Worm (Caenorhabditis elegans) whole organism, L1 larva: Measurements from ENCODE around the gene clec-228.

Experiments
- F16B12.6 ChIP-seq: fragments of 150-350 bp; optimal IDR thresholded peaks from 2 replicates; lab custom pipeline; 2014; ENCODE audit warnings: missing biosample characterization, missing genetic modification characterization
- Y116A8C.19 ChIP-seq: sonication (generic microtip); optimal IDR thresholded peaks from 2 replicates; lab custom pipeline; 2016; ENCODE audit warnings: missing compliant biosample characterization, missing genetic modification characterization, borderline replicate concordance
- ceh-63 ChIP-seq: fragments of 200-800 bp; sonication (Bioruptor generic); optimal IDR thresholded peaks from 2 replicates; lab custom pipeline; 2018; ENCODE audit warnings: mild to moderate bottlenecking, missing genetic modification characterization, missing compliant biosample characterization
- ceh-8 ChIP-seq: fragments of 200-800 bp; sonication (Bioruptor generic); optimal IDR thresholded peaks from 2 replicates; lab custom pipeline; 2018; ENCODE audit warnings: mild to moderate bottlenecking, missing genetic modification characterization, moderate library complexity, missing compliant biosample characterization
- ceh-88 ChIP-seq: fragments of 200-800 bp; sonication (Bioruptor generic); IDR thresholded peaks from 2 replicates; pipeline ENCODE4 v1.3.6; 2022; ENCODE audit warnings: missing genetic modification characterization, missing compliant biosample characterization
- dpl-1 ChIP-seq, 3 experiments: fragments of 150-350 bp in 2 of 3; sonication (generic microtip) in 1 of 3; optimal IDR thresholded peaks; 2 replicates each; lab custom pipeline; 2014 to 2017; ENCODE audit warnings: missing biosample characterization in 3 of 3, missing genetic modification characterization in 3 of 3, missing genetic modification reagents in 3 of 3
- efl-1 ChIP-seq, 4 experiments: fragments of 150-350 bp; optimal IDR thresholded peaks in 3 of 4; peaks in 1 of 4; 1 replicate in 1 of 4; 2 replicates in 3 of 4; lab custom pipeline; 2014; ENCODE audit warnings: missing biosample characterization in 2 of 4, missing genetic modification characterization in 2 of 4, missing genetic modification reagents in 2 of 4
- efl-3 ChIP-seq: fragments of 200-800 bp; sonication (Bioruptor generic); optimal IDR thresholded peaks from 2 replicates; lab custom pipeline; 2018; ENCODE audit warnings: mild to moderate bottlenecking, missing genetic modification characterization, missing compliant biosample characterization
- egl-13 ChIP-seq: sonication (generic microtip); optimal IDR thresholded peaks from 2 replicates; lab custom pipeline; 2016; ENCODE audit warnings: missing genotype, missing genetic modification reagents, missing genetic modification characterization, missing compliant biosample characterization
- egl-27 ChIP-seq, 2 experiments: fragments of 150-350 bp in 1 of 2; sonication (generic microtip); optimal IDR thresholded peaks; 3 replicates each; lab custom pipeline; 2017 to 2018; ENCODE audit warnings: missing biosample characterization in 2 of 2, missing genetic modification characterization in 2 of 2, missing genetic modification reagents in 2 of 2
- fkh-8 ChIP-seq: sonication (generic microtip); optimal IDR thresholded peaks from 2 replicates; lab custom pipeline; 2016; ENCODE audit warnings: mild to moderate bottlenecking, missing genetic modification characterization, missing compliant biosample characterization
- grh-1 ChIP-seq: fragments of 200-800 bp; sonication (Bioruptor generic); IDR thresholded peaks from 2 replicates; pipeline ENCODE4 v1.3.6; 2022; ENCODE audit warnings: missing genetic modification reagents, missing genetic modification characterization, missing compliant biosample characterization
- isw-1 ChIP-seq: fragments of 200-800 bp; sonication (Bioruptor generic); IDR thresholded peaks from 2 replicates; pipeline ENCODE4 v1.3.6; 2022; ENCODE audit warnings: missing genetic modification characterization, missing compliant biosample characterization
- jun-1 ChIP-seq: fragments of 150-350 bp; optimal IDR thresholded peaks from 2 replicates; lab custom pipeline; 2014; ENCODE audit warnings: missing biosample characterization, missing genetic modification reagents, missing genetic modification characterization
- lin-13 ChIP-seq: fragments of 150-350 bp; optimal IDR thresholded peaks from 2 replicates; lab custom pipeline; 2014; ENCODE audit warnings: missing biosample characterization, missing genetic modification reagents, missing genetic modification characterization
- lin-14 ChIP-seq: fragments of 200-800 bp; sonication (Bioruptor generic); optimal IDR thresholded peaks from 2 replicates; lab custom pipeline; 2018; ENCODE audit warnings: mild to moderate bottlenecking, missing genetic modification characterization, moderate library complexity, missing compliant biosample characterization
- lir-3 ChIP-seq: sonication (generic microtip); optimal IDR thresholded peaks from 2 replicates; lab custom pipeline; 2016; ENCODE audit warnings: mild to moderate bottlenecking, missing genetic modification characterization, moderate library complexity, missing compliant biosample characterization; ENCODE audit not compliant: poor library complexity
- mdl-1 ChIP-seq, 2 experiments: fragments of 150-350 bp; optimal IDR thresholded peaks; 2 replicates each; lab custom pipeline; 2014 to 2017; ENCODE audit warnings: missing biosample characterization in 2 of 2, missing genetic modification characterization in 2 of 2, inconsistent platforms in 1 of 2
- mef-2 ChIP-seq: fragments of 150-350 bp; optimal IDR thresholded peaks from 2 replicates; lab custom pipeline; 2014; ENCODE audit warnings: missing biosample characterization, missing genetic modification characterization
- nhr-12 ChIP-seq: sonication (generic microtip); optimal IDR thresholded peaks from 2 replicates; lab custom pipeline; 2017; ENCODE audit warnings: missing biosample characterization, missing genetic modification characterization
- nhr-47 ChIP-seq: sonication (generic microtip); optimal IDR thresholded peaks from 2 replicates; lab custom pipeline; 2016; ENCODE audit warnings: mild to moderate bottlenecking, missing genetic modification characterization, moderate library complexity, missing compliant biosample characterization
- nhr-71 ChIP-seq: sonication (generic microtip); optimal IDR thresholded peaks from 2 replicates; lab custom pipeline; 2016; ENCODE audit warnings: mild to moderate bottlenecking, missing genetic modification characterization, moderate library complexity, missing compliant biosample characterization
- nhr-84 ChIP-seq: sonication (generic microtip); optimal IDR thresholded peaks from 2 replicates; lab custom pipeline; 2017; ENCODE audit warnings: missing biosample characterization, missing genetic modification characterization
- nhr-85 ChIP-seq: sonication (generic microtip); peaks from one replicate; lab custom pipeline; 2016; ENCODE audit warnings: missing genetic modification characterization, inconsistent platforms, missing compliant biosample characterization
- nhr-90 ChIP-seq: sonication (generic microtip); optimal IDR thresholded peaks from 2 replicates; lab custom pipeline; 2016; ENCODE audit warnings: mild to moderate bottlenecking, missing genetic modification characterization, missing compliant biosample characterization; ENCODE audit not compliant: poor library complexity
- snu-23 ChIP-seq: sonication (generic microtip); optimal IDR thresholded peaks from 2 replicates; lab custom pipeline; 2016; ENCODE audit warnings: missing genetic modification characterization, missing compliant biosample characterization
- sup-37 ChIP-seq: fragments of 200-800 bp; sonication (Bioruptor generic); optimal IDR thresholded peaks from 2 replicates; lab custom pipeline; 2018; ENCODE audit warnings: mild to moderate bottlenecking, missing genetic modification characterization, missing compliant biosample characterization
- swsn-7 ChIP-seq: sonication (generic microtip); optimal IDR thresholded peaks from 2 replicates; lab custom pipeline; 2016; ENCODE audit warnings: missing genetic modification characterization, missing compliant biosample characterization
- tlp-1 ChIP-seq: fragments of 150-350 bp; optimal IDR thresholded peaks from 2 replicates; lab custom pipeline; 2014; ENCODE audit warnings: missing biosample characterization, missing genetic modification characterization
- unc-30 ChIP-seq: sonication (generic microtip); optimal IDR thresholded peaks from 2 replicates; lab custom pipeline; 2017; ENCODE audit warnings: missing biosample characterization, missing genetic modification characterization
- unc-86 ChIP-seq: sonication (generic microtip); optimal IDR thresholded peaks from 2 replicates; lab custom pipeline; 2016; ENCODE audit warnings: missing genetic modification characterization, missing compliant biosample characterization
- vab-15 ChIP-seq: sonication (generic microtip); optimal IDR thresholded peaks from 2 replicates; lab custom pipeline; 2017; ENCODE audit warnings: missing genotype, mild to moderate bottlenecking, missing genetic modification characterization, missing compliant biosample characterization
- zip-4 ChIP-seq: fragments of 200-800 bp; sonication (Bioruptor generic); optimal IDR thresholded peaks from 2 replicates; lab custom pipeline; 2018; ENCODE audit warnings: mild to moderate bottlenecking, missing genetic modification characterization, moderate library complexity, missing compliant biosample characterization

Gene clec-228

DNA sequence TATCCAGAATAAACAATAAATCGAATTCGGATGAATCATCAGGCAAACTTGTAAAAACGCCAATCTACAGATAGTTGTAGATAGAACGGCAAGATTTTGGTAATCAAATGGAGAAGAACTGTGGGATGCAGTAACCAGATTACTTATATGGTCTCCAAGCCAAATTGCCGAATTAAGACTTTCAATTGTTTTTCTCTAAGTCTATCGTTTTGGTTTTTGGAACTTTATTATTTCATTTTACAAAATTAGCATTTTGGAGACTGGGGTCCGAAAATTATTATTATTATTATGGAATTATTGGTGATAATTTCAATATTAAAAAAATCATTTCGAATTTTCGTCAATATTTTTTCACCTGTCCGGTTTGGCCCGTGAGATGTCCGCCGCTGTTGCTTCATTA is at the start of gene clec-228:
clec-228 (minus strand) TSS at position 101 of the 400 bp plus-strand sequence.
- TF ChIP-seq nhr-71 (no peak), nhr-84 (tag; lab: Kevin White, UChicago) (no peak), snu-23 (GFP tag; lab: Kevin White, UChicago) (no peak), egl-13 (tag; lab: Kevin White, UChicago) (no peak), nhr-90 (tag; lab: Kevin White, UChicago) (no peak), nhr-12 (tag; lab: Kevin White, UChicago) (no peak), lin-14 (GFP tag; lab: Kevin White, UChicago) (no peak), lir-3 (tag; lab: Kevin White, UChicago) (no peak), fkh-8 (tag; lab: Kevin White, UChicago) (no peak), lin-13 (GFP tag; lab: Kevin White, UChicago) (no peak)
- TF ChIP-seq, all 84 proteins: peak for 0

DNA sequence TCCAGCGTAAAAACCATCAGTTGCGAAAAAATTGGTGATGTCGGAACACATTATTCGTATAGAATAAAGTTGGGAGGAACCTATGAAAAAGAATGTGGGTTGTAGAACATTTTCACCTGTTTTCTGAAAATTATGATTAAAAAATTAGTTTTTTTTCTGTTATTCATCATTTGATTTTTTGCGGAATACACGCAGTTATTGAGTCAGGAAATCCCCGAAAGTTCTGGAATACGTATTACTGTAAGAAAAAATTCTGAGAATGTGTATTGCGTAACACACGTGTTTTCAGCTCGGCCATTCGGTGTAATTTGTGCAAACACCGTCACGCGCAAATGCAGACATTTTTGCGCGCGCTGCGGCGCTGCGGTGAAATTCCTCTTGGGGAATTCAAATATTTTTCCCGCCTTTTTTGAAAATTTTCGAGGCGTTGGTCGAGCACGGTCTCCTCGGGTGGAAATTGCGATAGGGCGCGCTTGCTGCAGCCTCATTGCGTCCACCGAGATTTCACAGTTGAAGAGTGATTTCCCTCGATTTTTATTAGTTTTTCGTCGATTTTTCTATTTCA is 49.6 kb upstream of the clec-228 start, which contains the start of gene srh-170:
srh-170 (minus strand) TSS at position 51 of the 565 bp plus-strand sequence.
- TF ChIP-seq dpl-1 (GFP tag; optimal IDR thresholded peaks at IDR 0.05; lab: Kevin White, UChicago), result peak in 2 of 3 experiments; percentile 16 to 52
- peak; percentile 49 for TF ChIP-seq F16B12.6 (tag; lab: Kevin White, UChicago)
- no peak for TF ChIP-seq swsn-7 (tag; lab: Kevin White, UChicago)
- peak; percentile 35 to 73 for TF ChIP-seq efl-1 (optimal IDR thresholded peaks at IDR 0.05; lab: Kevin White, UChicago)
- peak; percentile 46 to 72 for TF ChIP-seq efl-1 (GFP tag; optimal IDR thresholded peaks at IDR 0.05 in 1 of 2; lab: Kevin White, UChicago)
- TF ChIP-seq grh-1 (GFP tag; lab: Robert Waterston, UW), result peak; percentile 57
- no peak for TF ChIP-seq egl-27 (tag; optimal IDR thresholded peaks at IDR 0.05; lab: Kevin White, UChicago)
- TF ChIP-seq mdl-1 (tag; optimal IDR thresholded peaks at IDR 0.05; lab: Kevin White, UChicago), result no peak
- TF ChIP-seq nhr-71, result peak; percentile 11
- no peak for TF ChIP-seq ceh-88 (GFP tag; lab: Robert Waterston, UW)
- TF ChIP-seq snu-23 (GFP tag; lab: Kevin White, UChicago), result peak; percentile 23
- no peak for TF ChIP-seq lir-3 (tag; lab: Kevin White, UChicago)
- no peak for TF ChIP-seq Y116A8C.19
- no peak for TF ChIP-seq zip-4 (GFP tag; lab: Kevin White, UChicago)
- peak; percentile 8 for TF ChIP-seq nhr-47 (tag; lab: Kevin White, UChicago)
- no peak for TF ChIP-seq ceh-63 (GFP tag; lab: Kevin White, UChicago)
- TF ChIP-seq efl-3 (GFP tag; lab: Kevin White, UChicago), result no peak
- no peak for TF ChIP-seq sup-37 (GFP tag; lab: Kevin White, UChicago)
- no peak for TF ChIP-seq tlp-1
- no peak for TF ChIP-seq unc-86 (tag; lab: Kevin White, UChicago)
- 0 out of 2 replicates have a peak, but pooled peaks have one; percentile 16 for TF ChIP-seq isw-1 (GFP tag; lab: Robert Waterston, UW)

DNA sequence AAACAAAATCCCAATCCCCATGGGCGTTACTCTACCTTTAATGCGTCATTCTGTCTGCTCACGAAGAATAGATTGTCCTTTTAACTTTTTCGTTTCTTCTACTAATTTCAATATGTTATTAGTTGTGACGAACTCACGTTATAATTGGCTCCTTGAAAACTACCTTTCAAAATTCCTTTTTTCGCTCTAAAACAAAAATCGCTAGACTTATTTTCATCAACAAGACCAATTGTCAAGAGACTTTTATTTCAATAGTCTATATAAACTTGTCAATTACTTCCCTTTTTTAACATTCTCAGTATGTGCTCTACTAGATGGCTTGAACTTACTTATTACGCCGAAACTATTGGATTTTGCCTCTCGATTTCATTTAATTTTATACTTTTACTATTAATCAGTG is 45.5 kb upstream of the clec-228 start, which contains the start of gene str-102:
str-102 (plus strand) TSS at position 301 of the 400 bp plus-strand sequence.
- no peak for TF ChIP-seq egl-13 (tag; lab: Kevin White, UChicago)
- TF ChIP-seq ceh-8 (GFP tag; lab: Kevin White, UChicago), result peak; percentile 72
- TF ChIP-seq, all 84 proteins: peak for 1

- no peak for TF ChIP-seq Y116A8C.19
- no peak for TF ChIP-seq nhr-85 (tag; lab: Kevin White, UChicago)
- no peak for TF ChIP-seq unc-30 (tag; lab: Kevin White, UChicago)
- no peak for TF ChIP-seq zip-4 (GFP tag; lab: Kevin White, UChicago)
- TF ChIP-seq vab-15 (tag; lab: Kevin White, UChicago), result no peak
- TF ChIP-seq mef-2, result no peak
- no peak for TF ChIP-seq jun-1
Observed at ce11 chrV:15383739-15384138, 44.5 kb upstream of the clec-228 start, which contains the start of gene str-88. str-88 (minus strand) TSS chrV:15383839.
